Fruit fly (Drosophila melanogaster): ENCODE data around the gene CG14137.

Gene CG14137

DNA sequence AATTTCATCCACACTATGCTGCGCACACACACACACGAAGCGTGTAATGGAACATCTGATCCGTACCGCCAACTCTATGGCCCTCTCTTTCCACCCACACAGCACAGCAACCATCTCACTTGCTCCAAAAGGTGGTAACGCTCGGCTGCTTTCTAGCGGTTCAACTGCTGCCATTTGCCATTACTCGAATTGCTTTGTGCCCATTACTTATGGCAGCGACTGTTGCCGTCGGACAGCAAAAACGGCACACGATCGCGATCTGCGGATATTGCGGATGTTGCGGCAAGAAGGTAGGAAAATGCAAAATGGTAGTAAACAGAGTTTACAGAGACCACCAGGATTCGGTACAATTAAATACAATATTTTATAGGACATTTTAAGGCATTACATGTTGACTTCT, 45.1 kb downstream of the CG14137 start:
- TF ChIP-seq Ets98B (GFP tag; IDR thresholded peaks at IDR 0.05): no peak; the same call in 1 of the 2 replicates
- TF ChIP-seq fd96Ca (GFP tag; IDR thresholded peaks at IDR 0.05): no peak
- no peak for TF ChIP-seq CG9948 (tag; optimal IDR thresholded peaks at IDR 0.05)
- no peak for TF ChIP-seq D1 (tag; optimal IDR thresholded peaks at IDR 0.05)

DNA sequence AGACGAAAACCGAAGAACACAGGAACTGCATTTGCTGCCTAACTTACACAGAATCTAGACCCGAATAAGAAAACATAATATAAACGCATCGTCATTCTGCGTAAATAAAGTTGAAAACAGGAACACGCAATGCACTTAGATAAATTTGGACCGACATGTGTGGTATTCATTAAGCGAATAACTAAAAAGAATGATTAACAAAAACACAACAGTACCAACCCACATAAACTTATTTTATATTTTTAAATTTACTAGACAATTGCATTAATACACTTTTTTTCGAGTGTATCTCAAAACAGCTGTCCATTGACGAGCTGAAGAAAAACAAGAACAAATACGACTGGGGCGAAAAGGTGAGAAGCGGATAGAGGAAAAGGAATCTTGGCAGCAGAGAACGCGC, 45.5 kb downstream of the CG14137 start:
- peak; percentile 41 for TF ChIP-seq rn (GFP tag; IDR thresholded peaks at IDR 0.05)
- peak; percentile 27 for TF ChIP-seq gl (tag; optimal IDR thresholded peaks at IDR 0.05)
- TF ChIP-seq CG8159 (tag; optimal IDR thresholded peaks at IDR 0.05): peak; percentile 81
- peak; percentile 68 for TF ChIP-seq CG8301 (tag; optimal IDR thresholded peaks at IDR 0.05)
- peak; percentile 73 for TF ChIP-seq CG17806 (tag; optimal IDR thresholded peaks at IDR 0.05)
- peak; percentile 55 for TF ChIP-seq CG9948 (tag; optimal IDR thresholded peaks at IDR 0.05)
- TF ChIP-seq CG34367 (tag; optimal IDR thresholded peaks at IDR 0.05): peak; percentile 54
- TF ChIP-seq fd96Ca (GFP tag; IDR thresholded peaks at IDR 0.05): no peak
- TF ChIP-seq CG15710 (tag; optimal IDR thresholded peaks at IDR 0.05): peak; percentile 71
- no peak for TF ChIP-seq CG10348 (GFP tag; IDR thresholded peaks at IDR 0.05)
- TF ChIP-seq Ets98B (GFP tag; IDR thresholded peaks at IDR 0.05): peak; percentile 53; the same call in 1 of the 2 replicates
- TF ChIP-seq Pif1A (GFP tag; optimal IDR thresholded peaks at IDR 0.05): peak; percentile 49
- TF ChIP-seq CG4496 (GFP tag; IDR thresholded peaks at IDR 0.05): peak; percentile 61; the same call in 2 of the 3 replicates
- TF ChIP-seq Pif1B (GFP tag; optimal IDR thresholded peaks at IDR 0.05): peak; percentile 56
- TF ChIP-seq CG12605 (GFP tag; IDR thresholded peaks at IDR 0.05): peak; percentile 49
- TF ChIP-seq CG14655 (GFP tag; optimal IDR thresholded peaks at IDR 0.05): peak; percentile 79
- TF ChIP-seq CG32121 (GFP tag; IDR thresholded peaks at IDR 0.05): peak; percentile 56
- no peak for TF ChIP-seq CG13204 (GFP tag; optimal IDR thresholded peaks at IDR 0.05)
- TF ChIP-seq EcR (GFP tag; optimal IDR thresholded peaks at IDR 0.05): no peak
- no peak for TF ChIP-seq D1 (tag; optimal IDR thresholded peaks at IDR 0.05)
- peak; percentile 49 for TF ChIP-seq Snoo (tag; optimal IDR thresholded peaks at IDR 0.05)

DNA sequence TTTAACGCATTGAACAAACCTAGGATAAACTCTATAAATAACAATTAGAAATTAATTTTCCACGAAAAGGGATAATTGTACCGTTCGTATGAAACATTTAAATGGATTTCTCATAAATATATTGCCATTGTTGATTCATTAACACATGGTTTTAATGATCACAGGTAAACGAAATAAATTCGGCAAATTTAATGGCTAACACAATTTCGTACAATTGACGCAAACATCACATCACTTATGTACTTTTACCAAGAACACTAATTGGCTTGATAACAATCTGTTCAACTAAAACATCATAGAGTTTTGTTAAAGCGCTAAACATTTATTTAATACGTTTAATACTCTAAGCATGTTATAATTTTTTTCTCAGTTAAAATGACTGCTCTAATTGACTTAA, 46.2 kb downstream of the CG14137 start:
- no peak for TF ChIP-seq CG34367 (tag; optimal IDR thresholded peaks at IDR 0.05)
- TF ChIP-seq CG14655 (GFP tag; optimal IDR thresholded peaks at IDR 0.05): no peak
- no peak for TF ChIP-seq CG32121 (GFP tag; IDR thresholded peaks at IDR 0.05)
- no peak for TF ChIP-seq CG10348 (GFP tag; IDR thresholded peaks at IDR 0.05)
- TF ChIP-seq D1 (tag; optimal IDR thresholded peaks at IDR 0.05): no peak
- no peak for TF ChIP-seq CG15710 (tag; optimal IDR thresholded peaks at IDR 0.05)
- TF ChIP-seq gl (tag; optimal IDR thresholded peaks at IDR 0.05): no peak
- TF ChIP-seq CG12605 (GFP tag; IDR thresholded peaks at IDR 0.05): no peak
- no peak for TF ChIP-seq Ets98B (GFP tag; IDR thresholded peaks at IDR 0.05)

DNA sequence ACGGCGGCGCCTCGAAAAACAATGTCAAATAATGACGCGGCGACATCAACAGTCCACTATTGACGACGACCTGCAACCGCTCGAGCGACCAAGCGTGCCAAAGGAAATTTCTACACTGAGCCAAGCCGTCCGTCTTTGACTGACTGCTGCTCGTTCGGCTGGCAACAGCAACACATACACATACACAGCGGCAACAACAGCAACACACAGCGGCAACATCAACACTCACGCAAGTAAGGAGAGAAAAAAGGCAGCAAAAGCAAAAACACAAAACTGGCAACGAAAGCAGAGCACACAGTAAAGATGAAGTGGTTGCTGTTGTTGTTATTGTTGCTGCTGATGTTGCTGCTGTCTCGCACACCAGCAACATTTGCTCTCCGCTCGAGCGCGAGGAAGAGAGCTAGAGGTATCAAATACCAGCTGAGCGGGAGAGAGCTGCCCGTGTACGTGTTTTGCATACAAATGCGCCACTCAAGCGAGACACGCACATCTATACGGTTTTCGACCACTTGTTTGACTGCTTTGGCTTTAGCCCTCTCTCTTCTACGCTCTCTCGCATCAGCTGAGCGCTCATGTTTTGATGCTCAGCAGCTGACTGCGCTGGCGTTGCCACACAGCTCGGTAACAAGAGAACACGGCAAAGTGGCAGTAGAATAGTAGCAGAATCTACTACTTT, 46.7 kb downstream of the CG14137 start:
- TF ChIP-seq EcR (GFP tag; optimal IDR thresholded peaks at IDR 0.05) (peak; percentile 81), rn (GFP tag; IDR thresholded peaks at IDR 0.05) (no peak), CG17806 (tag; optimal IDR thresholded peaks at IDR 0.05) (peak; percentile 45), CG15710 (tag; optimal IDR thresholded peaks at IDR 0.05) (peak; percentile 61), Pif1A (GFP tag; optimal IDR thresholded peaks at IDR 0.05) (peak; percentile 21), CG13204 (GFP tag; optimal IDR thresholded peaks at IDR 0.05) (peak; percentile 94), CG4496 (GFP tag; IDR thresholded peaks at IDR 0.05) (peak; percentile 69; the same call in 2 of the 3 replicates), CG12605 (GFP tag; IDR thresholded peaks at IDR 0.05) (peak; percentile 95), CG32121 (GFP tag; IDR thresholded peaks at IDR 0.05) (peak; percentile 79), CG14655 (GFP tag; optimal IDR thresholded peaks at IDR 0.05) (peak; percentile 65), D1 (tag; optimal IDR thresholded peaks at IDR 0.05) (no peak), gl (tag; optimal IDR thresholded peaks at IDR 0.05) (peak; percentile 86), CG9948 (tag; optimal IDR thresholded peaks at IDR 0.05) (peak; percentile 22), Ets98B (GFP tag; IDR thresholded peaks at IDR 0.05) (peak; percentile 83), Pif1B (GFP tag; optimal IDR thresholded peaks at IDR 0.05) (peak; percentile 57), CG8301 (tag; optimal IDR thresholded peaks at IDR 0.05) (peak; percentile 44), fd96Ca (GFP tag; IDR thresholded peaks at IDR 0.05) (peak; percentile 79), CG10348 (GFP tag; IDR thresholded peaks at IDR 0.05) (no peak), Snoo (tag; optimal IDR thresholded peaks at IDR 0.05) (peak; percentile 42), CG34367 (tag; optimal IDR thresholded peaks at IDR 0.05) (peak; percentile 65), CG8159 (tag; optimal IDR thresholded peaks at IDR 0.05) (peak; percentile 32)

DNA sequence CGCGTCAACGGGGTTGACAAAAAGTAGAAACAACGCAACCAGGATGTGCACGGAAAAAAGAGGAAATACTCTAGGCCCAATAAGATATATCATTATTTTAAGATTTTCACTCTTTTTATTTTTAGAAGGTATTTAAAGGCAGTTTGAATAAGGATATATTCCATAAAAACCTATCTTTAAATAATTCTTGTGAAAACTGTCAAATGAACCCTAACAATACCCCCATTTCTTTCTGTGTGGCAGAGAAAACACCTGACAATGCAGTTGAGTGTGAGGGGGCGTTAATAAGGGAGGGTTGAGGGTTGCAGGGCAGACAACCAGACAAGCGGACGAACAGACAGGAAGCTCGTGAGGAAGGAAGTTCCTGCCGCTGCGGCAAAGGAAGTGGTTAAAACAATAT, 47.9 kb downstream of the CG14137 start:
- TF ChIP-seq Pif1A (GFP tag; optimal IDR thresholded peaks at IDR 0.05) (peak; percentile 55), CG34367 (tag; optimal IDR thresholded peaks at IDR 0.05) (peak; percentile 19), CG13204 (GFP tag; optimal IDR thresholded peaks at IDR 0.05) (no peak), CG8301 (tag; optimal IDR thresholded peaks at IDR 0.05) (peak; percentile 58), CG14655 (GFP tag; optimal IDR thresholded peaks at IDR 0.05) (peak; percentile 76), gl (tag; optimal IDR thresholded peaks at IDR 0.05) (no peak), D1 (tag; optimal IDR thresholded peaks at IDR 0.05) (no peak), Snoo (tag; optimal IDR thresholded peaks at IDR 0.05) (peak; percentile 24), Ets98B (GFP tag; IDR thresholded peaks at IDR 0.05) (peak; percentile 52), Pif1B (GFP tag; optimal IDR thresholded peaks at IDR 0.05) (peak; percentile 29), CG8159 (tag; optimal IDR thresholded peaks at IDR 0.05) (peak; percentile 75), fd96Ca (GFP tag; IDR thresholded peaks at IDR 0.05) (peak; percentile 11; the same call in 1 of the 3 replicates), CG9948 (tag; optimal IDR thresholded peaks at IDR 0.05) (peak; percentile 54), CG10348 (GFP tag; IDR thresholded peaks at IDR 0.05) (no peak), CG15710 (tag; optimal IDR thresholded peaks at IDR 0.05) (peak; percentile 66), rn (GFP tag; IDR thresholded peaks at IDR 0.05) (peak; percentile 52; the same call in 1 of the 2 replicates), CG12605 (GFP tag; IDR thresholded peaks at IDR 0.05) (no peak; the same call in 1 of the 2 replicates), CG32121 (GFP tag; IDR thresholded peaks at IDR 0.05) (peak; percentile 60), CG4496 (GFP tag; IDR thresholded peaks at IDR 0.05) (peak; percentile 65; the same call in 1 of the 3 replicates), EcR (GFP tag; optimal IDR thresholded peaks at IDR 0.05) (no peak), CG17806 (tag; optimal IDR thresholded peaks at IDR 0.05) (peak; percentile 55)
